Worm (Caenorhabditis elegans): ENCODE data around the gene Y53F4B.27.

DNA sequence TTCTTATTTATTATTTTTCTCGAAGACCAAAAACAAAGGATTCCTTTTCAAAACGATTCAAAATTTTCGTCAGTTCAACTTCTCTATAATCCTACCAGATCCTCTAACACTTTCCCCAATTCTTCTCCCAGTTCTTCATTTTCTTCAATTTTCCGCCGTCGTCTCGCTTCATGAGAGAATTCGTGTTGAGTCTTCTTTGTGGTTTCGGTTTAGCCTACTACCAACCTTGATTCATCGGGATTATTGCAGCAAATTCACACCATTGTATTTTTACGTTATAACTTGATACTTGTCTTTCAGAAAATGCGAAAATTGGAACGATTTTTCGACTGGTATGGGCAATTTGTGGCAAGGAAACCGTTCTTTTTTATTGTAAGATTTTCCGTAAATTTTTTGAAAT is 12.2 kb downstream of the Y53F4B.27 start, which contains the start of gene ptr-20:
- TF ChIP-seq elt-3 (tag; optimal IDR thresholded peaks at IDR 0.05) (no peak), unc-62 (GFP tag; optimal IDR thresholded peaks at IDR 0.05) (no peak), zag-1 (tag; optimal IDR thresholded peaks at IDR 0.05) (no peak), mdl-1 (tag; optimal IDR thresholded peaks at IDR 0.05) (no peak), aly-2 (tag; optimal IDR thresholded peaks at IDR 0.05) (no peak), skn-1 (tag; optimal IDR thresholded peaks at IDR 0.05) (no peak)

All from whole organism, L2 larva.